Worm (Caenorhabditis elegans) whole organism, early embryonic: Measurements from ENCODE around the gene zmp-1.

Source experiments
- ceh-13 ChIP-seq: fragments of 200-800 bp; sonication (Bioruptor generic); optimal IDR thresholded peaks from 2 replicates; lab custom pipeline; 2018; ENCODE audit warnings: mild to moderate bottlenecking, missing genetic modification characterization, missing compliant biosample characterization
- flt-1 ChIP-seq: fragments of 200-800 bp; sonication (Bioruptor generic); IDR thresholded peaks from 2 replicates; pipeline ENCODE4 v1.3.6; 2022; ENCODE audit warnings: missing genetic modification characterization, missing compliant biosample characterization
- hmbx-1 ChIP-seq: sonication (generic microtip); optimal IDR thresholded peaks from 2 replicates; lab custom pipeline; 2016; ENCODE audit warnings: mild to moderate bottlenecking, missing genetic modification characterization, missing compliant biosample characterization
- sea-1 ChIP-seq: fragments of 200-800 bp; sonication (Bioruptor generic); conservative IDR thresholded peaks from 2 replicates; pipeline ENCODE4 v1.3.6; 2022; ENCODE audit warnings: missing genetic modification characterization, missing compliant biosample characterization

DNA sequence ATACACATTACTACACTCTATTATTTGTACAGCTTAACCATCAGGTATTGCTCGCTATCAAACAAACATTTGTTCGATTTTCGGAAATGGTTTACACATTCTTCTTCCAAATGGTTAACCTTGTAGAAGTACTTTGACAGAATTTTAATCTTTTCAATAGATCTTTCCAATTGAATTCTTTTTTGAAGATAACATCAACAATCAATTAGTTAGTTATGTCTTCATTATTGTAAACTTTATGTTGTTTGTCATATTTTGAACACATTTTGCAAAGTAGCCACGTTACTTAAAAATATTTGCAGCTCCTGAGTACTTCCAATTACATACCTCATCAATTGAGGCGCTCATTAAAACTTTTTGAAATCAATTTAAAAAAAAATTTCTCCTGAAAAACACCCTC, 32.6 kb upstream of the zmp-1 start:
- TF ChIP-seq flt-1 (GFP tag; lab: Robert Waterston, UW) = no peak
- TF ChIP-seq sea-1 (GFP tag; lab: Robert Waterston, UW) = no peak
- TF ChIP-seq hmbx-1 (tag; lab: Kevin White, UChicago) = no peak
- TF ChIP-seq ceh-13 = no peak
